Fruit fly (Drosophila melanogaster) whole organism, prepupa: ENCODE measurements around the gene aln.

ENCODE experiments used
- CG10669 ChIP-seq: fragments of 200-800 bp; sonication (Bioruptor generic); optimal IDR thresholded peaks from 3 replicates; lab custom pipeline; 2018; ENCODE audit warnings: missing biosample characterization, mild to moderate bottlenecking, missing genetic modification characterization, moderate library complexity
- CG1621 ChIP-seq: fragments of 200-800 bp; sonication (Bioruptor generic); optimal IDR thresholded peaks from 3 replicates; lab custom pipeline; 2018; ENCODE audit warnings: missing biosample characterization, mild to moderate bottlenecking, missing genetic modification characterization
- CG16779 ChIP-seq: fragments of 200-800 bp; sonication (Bioruptor generic); optimal IDR thresholded peaks from 3 replicates; lab custom pipeline; 2017; ENCODE audit warnings: missing biosample characterization, mild to moderate bottlenecking, missing genetic modification characterization
- CG3032 ChIP-seq: fragments of 200-800 bp; optimal IDR thresholded peaks from 2 replicates; lab custom pipeline; 2019; ENCODE audit warnings: missing biosample characterization, mild to moderate bottlenecking, missing genetic modification characterization, moderate library complexity
- CG31627 ChIP-seq: fragments of 200-800 bp; sonication (Bioruptor generic); optimal IDR thresholded peaks from 3 replicates; lab custom pipeline; 2016; ENCODE audit warnings: missing biosample characterization, missing genetic modification characterization
- CG32006 ChIP-seq: fragments of 200-800 bp; sonication (Bioruptor generic); optimal IDR thresholded peaks from 3 replicates; lab custom pipeline; 2017; ENCODE audit warnings: missing biosample characterization, mild to moderate bottlenecking, missing genetic modification characterization
- CG34406 ChIP-seq: fragments of 200-800 bp; sonication (Bioruptor generic); optimal IDR thresholded peaks from 3 replicates; lab custom pipeline; 2016; ENCODE audit warnings: missing biosample characterization, missing genetic modification characterization
- CG3919 ChIP-seq: fragments of 200-800 bp; sonication (Bioruptor generic); optimal IDR thresholded peaks from 3 replicates; lab custom pipeline; 2016; ENCODE audit warnings: missing biosample characterization, missing genetic modification characterization
- CG4318 ChIP-seq: fragments of 200-800 bp; sonication (Bioruptor generic); optimal IDR thresholded peaks from 3 replicates; lab custom pipeline; 2017; ENCODE audit warnings: missing biosample characterization, mild to moderate bottlenecking, missing genetic modification characterization
- CG6276 ChIP-seq: fragments of 200-800 bp; sonication (Bioruptor generic); optimal IDR thresholded peaks from 2 replicates; lab custom pipeline; 2017; ENCODE audit warnings: missing biosample characterization, mild to moderate bottlenecking, missing genetic modification characterization
- CG6808 ChIP-seq: fragments of 200-800 bp; sonication (Bioruptor generic); optimal IDR thresholded peaks from 3 replicates; lab custom pipeline; 2017; ENCODE audit warnings: missing biosample characterization, missing genetic modification characterization, mild to moderate bottlenecking, moderate library complexity, missing genetic modification reagents
- CG8119 ChIP-seq: fragments of 200-800 bp; sonication (Bioruptor generic); IDR thresholded peaks from 3 replicates; pipeline ENCODE4 v1.3.6; 2022; ENCODE audit warnings: missing biosample characterization, missing genetic modification characterization
- CG8319 ChIP-seq: fragments of 200-800 bp; sonication (Bioruptor generic); optimal IDR thresholded peaks from 3 replicates; lab custom pipeline; 2016; ENCODE audit warnings: missing biosample characterization, missing genetic modification characterization
- CG8632 ChIP-seq: fragments of 200-800 bp; sonication (Bioruptor generic); optimal IDR thresholded peaks from 3 replicates; lab custom pipeline; 2016; ENCODE audit warnings: missing biosample characterization, missing genetic modification characterization
- Eip78C ChIP-seq: fragments of 200-800 bp; sonication (Bioruptor generic); peaks from one replicate; lab custom pipeline; 2016; ENCODE audit warnings: missing biosample characterization, missing genetic modification characterization
- Eip93F ChIP-seq: fragments of 200-800 bp; sonication (Bioruptor generic); optimal IDR thresholded peaks from 2 replicates; lab custom pipeline; 2016; ENCODE audit warnings: missing biosample characterization, mild to moderate bottlenecking, missing genetic modification characterization
- Ets96B ChIP-seq: fragments of 200-800 bp; optimal IDR thresholded peaks from 2 replicates; lab custom pipeline; 2019; ENCODE audit warnings: missing biosample characterization, mild to moderate bottlenecking, missing genetic modification characterization, moderate library complexity
- Gug ChIP-seq: fragments of 200-800 bp; sonication (Bioruptor generic); IDR thresholded peaks from 2 replicates; pipeline ENCODE4 v1.3.6; 2022; ENCODE audit warnings: missing biosample characterization, missing genetic modification characterization
- Hr38 ChIP-seq: sonication (Bioruptor generic); optimal IDR thresholded peaks from 2 replicates; lab custom pipeline; 2016; ENCODE audit warnings: missing biosample characterization, missing genetic modification characterization
- Hr39 ChIP-seq: fragments of 200-800 bp; sonication (Bioruptor generic); optimal IDR thresholded peaks from 2 replicates; lab custom pipeline; 2016; ENCODE audit warnings: missing biosample characterization, missing genetic modification characterization
- Lpt ChIP-seq: fragments of 200-800 bp; sonication (Bioruptor generic); optimal IDR thresholded peaks from 3 replicates; lab custom pipeline; 2016; ENCODE audit warnings: missing biosample characterization, missing genetic modification characterization
- Smox ChIP-seq: fragments of 200-800 bp; sonication (Bioruptor generic); optimal IDR thresholded peaks from 3 replicates; lab custom pipeline; 2016; ENCODE audit warnings: missing biosample characterization, missing genetic modification characterization
- Sox102F ChIP-seq: fragments of 200-800 bp; sonication (Bioruptor generic); optimal IDR thresholded peaks from 2 replicates; lab custom pipeline; 2016; ENCODE audit warnings: missing biosample characterization, mild to moderate bottlenecking, missing genetic modification characterization
- Sox14 ChIP-seq: fragments of 200-800 bp; sonication (Bioruptor generic); optimal IDR thresholded peaks from 3 replicates; lab custom pipeline; 2016; ENCODE audit warnings: missing biosample characterization, missing genetic modification characterization
- achi ChIP-seq: fragments of 200-800 bp; sonication (Bioruptor generic); optimal IDR thresholded peaks from 3 replicates; lab custom pipeline; 2016; ENCODE audit warnings: missing biosample characterization, missing genetic modification characterization
- dac ChIP-seq: fragments of 200-800 bp; sonication (Bioruptor generic); optimal IDR thresholded peaks from 2 replicates; lab custom pipeline; 2017; ENCODE audit warnings: missing biosample characterization, mild to moderate bottlenecking, missing genetic modification characterization
- dsx ChIP-seq: fragments of 200-800 bp; optimal IDR thresholded peaks from 3 replicates; lab custom pipeline; 2019; ENCODE audit warnings: missing biosample characterization, mild to moderate bottlenecking, missing genetic modification characterization, moderate library complexity; ENCODE audit not compliant: poor library complexity, severe bottlenecking
- eg ChIP-seq: fragments of 200-800 bp; sonication (Bioruptor generic); IDR thresholded peaks from 3 replicates; pipeline ENCODE4 v1.3.6; 2022; ENCODE audit warnings: missing biosample characterization, missing genetic modification characterization
- esn ChIP-seq: fragments of 200-800 bp; sonication (Bioruptor generic); optimal IDR thresholded peaks from 2 replicates; lab custom pipeline; 2016; ENCODE audit warnings: missing biosample characterization, mild to moderate bottlenecking, missing genetic modification characterization, moderate library complexity
- fd85E ChIP-seq: fragments of 200-800 bp; sonication (Bioruptor generic); optimal IDR thresholded peaks from 3 replicates; lab custom pipeline; 2016; ENCODE audit warnings: missing biosample characterization, missing genetic modification characterization
- fkh ChIP-seq: fragments of 200-800 bp; sonication (Bioruptor generic); optimal IDR thresholded peaks from 3 replicates; lab custom pipeline; 2017; ENCODE audit warnings: missing biosample characterization, mild to moderate bottlenecking, missing genetic modification characterization, moderate library complexity
- lz ChIP-seq: fragments of 200-800 bp; sonication (Bioruptor generic); optimal IDR thresholded peaks from 3 replicates; lab custom pipeline; 2016; ENCODE audit warnings: missing biosample characterization, missing genetic modification characterization
- net ChIP-seq: fragments of 200-800 bp; sonication (Bioruptor generic); optimal IDR thresholded peaks from 3 replicates; lab custom pipeline; 2016; ENCODE audit warnings: missing biosample characterization, missing genetic modification characterization
- pdm3 ChIP-seq: fragments of 200-800 bp; sonication (Bioruptor generic); optimal IDR thresholded peaks from 3 replicates; lab custom pipeline; 2016; ENCODE audit warnings: missing biosample characterization, missing genetic modification characterization
- salr ChIP-seq, 2 experiments: fragments of 200-800 bp; sonication (Bioruptor generic); optimal IDR thresholded peaks; 3 replicates each; lab custom pipeline; 2016 to 2018; ENCODE audit warnings: missing biosample characterization in 2 of 2, missing genetic modification characterization in 2 of 2, mild to moderate bottlenecking in 1 of 2
- spab ChIP-seq: fragments of 200-800 bp; sonication (Bioruptor generic); optimal IDR thresholded peaks from 2 replicates; lab custom pipeline; 2017; ENCODE audit warnings: missing biosample characterization, mild to moderate bottlenecking, missing genetic modification characterization, missing genetic modification reagents
- ss ChIP-seq, 2 experiments: fragments of 200-800 bp; sonication (Bioruptor generic); optimal IDR thresholded peaks; 2 replicates in 1 of 2; 3 replicates in 1 of 2; lab custom pipeline; 2017 to 2018; ENCODE audit warnings: mild to moderate bottlenecking in 2 of 2, missing biosample characterization in 2 of 2, missing genetic modification characterization in 2 of 2, moderate library complexity in 1 of 2
- svp ChIP-seq: fragments of 200-800 bp; sonication (Bioruptor generic); peaks from one replicate; lab custom pipeline; 2016; ENCODE audit warnings: missing biosample characterization, missing genetic modification characterization
- topi ChIP-seq: fragments of 200-800 bp; sonication (Bioruptor generic); optimal IDR thresholded peaks from 3 replicates; lab custom pipeline; 2016; ENCODE audit warnings: missing biosample characterization, missing genetic modification characterization
- vri ChIP-seq: fragments of 200-800 bp; sonication (Bioruptor generic); optimal IDR thresholded peaks from 3 replicates; lab custom pipeline; 2016; ENCODE audit warnings: missing biosample characterization, mild to moderate bottlenecking, missing genetic modification characterization

Gene aln

DNA sequence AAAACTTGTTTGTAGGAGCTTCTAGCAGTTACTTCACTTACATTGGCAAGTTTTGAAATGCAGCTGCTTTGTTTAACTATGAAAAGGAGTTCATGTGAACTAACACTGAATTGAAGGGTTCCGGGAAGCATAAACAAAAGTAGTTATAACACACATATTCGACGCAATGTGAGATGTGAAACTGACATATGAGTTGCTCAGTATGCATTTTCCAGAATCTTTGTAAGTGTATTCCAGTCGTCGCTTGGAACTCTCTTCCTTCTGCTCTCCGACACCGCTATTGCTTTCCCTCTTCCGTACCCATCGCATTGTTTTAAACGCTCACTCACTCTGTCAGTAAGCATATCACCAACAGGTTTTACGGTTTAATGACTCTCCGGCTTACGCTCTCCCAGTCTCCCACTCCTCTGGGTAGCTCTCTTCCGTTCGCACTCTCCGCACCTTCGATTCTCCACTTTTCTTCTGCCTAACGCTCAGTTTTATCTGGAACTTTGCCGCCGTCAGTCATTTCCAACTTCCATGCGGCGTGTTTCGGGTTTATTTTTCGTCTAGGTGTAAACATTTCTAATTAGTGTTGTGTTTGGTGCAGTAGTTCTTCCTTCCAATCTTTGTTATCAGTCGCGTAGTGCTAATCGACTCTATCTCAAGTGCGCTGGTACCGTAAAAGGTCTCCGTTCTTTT is 34.5 kb upstream of the aln start (continued):
- TF ChIP-seq CG8632 (GFP tag; lab: Kevin White, UChicago) (peak; percentile 34), Sox14 (GFP tag; lab: Kevin White, UChicago) (peak; percentile 72), CG6808 (GFP tag; lab: Kevin White, UChicago) (no peak), Lpt (GFP tag; lab: Kevin White, UChicago) (peak; percentile 53), lz (GFP tag; lab: Kevin White, UChicago) (peak; percentile 20), CG31627 (peak; percentile 5), dac (GFP tag; lab: Kevin White, UChicago) (no peak), CG6276 (peak; percentile 53), CG10669 (peak; percentile 32), CG8119 (GFP tag; lab: Robert Waterston, UW) (peak; percentile 64), Hr38 (GFP tag; lab: Kevin White, UChicago) (no peak), CG34406 (GFP tag; lab: Kevin White, UChicago) (peak; percentile 25), CG16779 (peak; percentile 9), CG1621 (tag; lab: Kevin White, UChicago) (peak; percentile 69), Sox102F (peak; percentile 15), fd85E (no peak), esn (GFP tag; lab: Kevin White, UChicago) (peak; percentile 27), Smox (GFP tag; lab: Kevin White, UChicago) (peak; percentile 4), pdm3 (GFP tag; lab: Kevin White, UChicago) (peak; percentile 55), ss (GFP tag; optimal IDR thresholded peaks at IDR 0.05; lab: Kevin White, UChicago) (peak; percentile 15 to 53), fkh (GFP tag; lab: Kevin White, UChicago) (peak; percentile 61), achi (GFP tag; lab: Kevin White, UChicago) (peak; percentile 35), vri (GFP tag; lab: Kevin White, UChicago) (no peak), CG3919 (GFP tag; lab: Kevin White, UChicago) (peak; percentile 68), eg (GFP tag; lab: Robert Waterston, UW) (0 out of 3 replicates have a peak, but pooled peaks have one; percentile 52), dsx (GFP tag; lab: Kevin White, UChicago) (peak; percentile 54), Hr39 (GFP tag; lab: Kevin White, UChicago) (peak; percentile 40), CG4318 (GFP tag; lab: Kevin White, UChicago) (peak; percentile 30), Ets96B (tag; lab: Kevin White, UChicago) (peak; percentile 48), Eip93F (GFP tag; lab: Kevin White, UChicago) (no peak), CG8319 (peak; percentile 7), spab (GFP tag; lab: Kevin White, UChicago) (no peak), topi (GFP tag; lab: Kevin White, UChicago) (peak; percentile 46), svp (GFP tag; lab: Kevin White, UChicago) (peak; percentile 33), net (GFP tag; lab: Kevin White, UChicago) (peak; percentile 38), Gug (0 out of 2 replicates have a peak, but pooled peaks have one; percentile 21), CG32006 (GFP tag; lab: Kevin White, UChicago) (peak; percentile 79), salr (GFP tag; optimal IDR thresholded peaks at IDR 0.05; lab: Kevin White, UChicago) (no peak)
- TF ChIP-seq, all 60 proteins: peak for 50

DNA sequence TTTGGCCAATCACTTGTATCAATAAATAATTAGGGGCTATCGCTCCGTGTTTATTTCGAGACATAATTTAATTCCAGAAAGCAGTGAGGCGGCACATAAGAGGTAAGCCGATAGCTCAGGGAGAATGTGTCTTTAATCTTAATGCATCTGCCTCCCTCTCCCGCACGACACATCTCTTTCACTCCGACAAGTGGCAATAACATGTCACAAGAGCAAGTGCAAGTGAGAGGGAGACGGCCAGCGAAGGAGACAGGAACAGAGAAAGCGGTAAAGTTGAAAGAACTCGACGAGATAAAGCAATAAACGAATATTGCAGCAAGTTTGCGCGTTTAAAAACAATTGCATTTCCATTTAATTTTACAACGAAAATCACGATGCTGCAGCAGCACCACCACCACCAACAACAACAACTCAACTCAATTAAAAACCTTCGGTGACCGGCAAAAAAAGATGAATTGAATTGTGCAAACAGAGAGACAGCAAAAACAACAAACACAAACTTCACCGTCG is 33.9 kb upstream of the aln start:
- TF ChIP-seq svp (GFP tag; lab: Kevin White, UChicago) (peak; percentile 92), Gug (0 out of 2 replicates have a peak, but pooled peaks have one; percentile 14), CG3032 (tag; lab: Kevin White, UChicago) (no peak), Eip78C (GFP tag; lab: Kevin White, UChicago) (peak; percentile 17), fkh (GFP tag; lab: Kevin White, UChicago) (peak; percentile 4)
